Worm (Caenorhabditis elegans): Measurements from ENCODE around the gene srbc-41.

The srbc-41 gene

ce11 chrV:1611570-1611969 lies 3.1 kb downstream of the srbc-41 start:
- TF ChIP-seq npax-4 (tag; optimal IDR thresholded peaks at IDR 0.05): no peak
- no peak for TF ChIP-seq pha-2 (tag; optimal IDR thresholded peaks at IDR 0.05)
- no peak for TF ChIP-seq hlh-30 (tag; optimal IDR thresholded peaks at IDR 0.05; ENCODE audit: insufficient read depth)
- TF ChIP-seq hlh-15 (tag; optimal IDR thresholded peaks at IDR 0.05): no peak
- no peak for TF ChIP-seq elt-4 (tag; optimal IDR thresholded peaks at IDR 0.05)
- TF ChIP-seq hlh-8 (tag; optimal IDR thresholded peaks at IDR 0.05): no peak
- no peak for TF ChIP-seq unc-55 (GFP tag; optimal IDR thresholded peaks at IDR 0.05)
- no peak for TF ChIP-seq lin-11 (tag; optimal IDR thresholded peaks at IDR 0.05)
- no peak for TF ChIP-seq pag-3 (tag; optimal IDR thresholded peaks at IDR 0.05; ENCODE audit: borderline replicate concordance)

ce11 chrV:1610097-1610496 lies 4.5 kb downstream of the srbc-41 start, which contains the start of gene nhr-177:
Gene nhr-177 (plus strand): TSS chrV:1610263.
- TF ChIP-seq F13H6.1 (tag; optimal IDR thresholded peaks at IDR 0.05): no peak
- TF ChIP-seq lim-6 (tag; optimal IDR thresholded peaks at IDR 0.05): no peak
- no peak for TF ChIP-seq hlh-6 (tag; optimal IDR thresholded peaks at IDR 0.05)
- TF ChIP-seq ceh-22 (tag; optimal IDR thresholded peaks at IDR 0.05): no peak

ce11 chrV:1607790-1608189 lies 6.8 kb downstream of the srbc-41 start, which contains the start of gene nhr-178:
Gene nhr-178 (minus strand): TSS chrV:1607953.
- no peak for TF ChIP-seq tbx-7 (tag; optimal IDR thresholded peaks at IDR 0.05)
- TF ChIP-seq C08G9.2 (tag; optimal IDR thresholded peaks at IDR 0.05): no peak
- TF ChIP-seq odd-2 (tag; optimal IDR thresholded peaks at IDR 0.05): no peak
- no peak for TF ChIP-seq fkh-6 (tag; optimal IDR thresholded peaks at IDR 0.05)
- no peak for TF ChIP-seq ceh-14 (tag; optimal IDR thresholded peaks at IDR 0.05)
- no peak for TF ChIP-seq eyg-1 (tag; optimal IDR thresholded peaks at IDR 0.05)
- TF ChIP-seq pha-2 (tag; optimal IDR thresholded peaks at IDR 0.05): no peak
- TF ChIP-seq ceh-2 (tag; optimal IDR thresholded peaks at IDR 0.05): no peak
- TF ChIP-seq tbx-2 (tag; optimal IDR thresholded peaks at IDR 0.05): no peak
- TF ChIP-seq unc-86 (tag; optimal IDR thresholded peaks at IDR 0.05): no peak
- TF ChIP-seq T23F11.4 (GFP tag; optimal IDR thresholded peaks at IDR 0.05): no peak
- no peak for TF ChIP-seq ceh-34 (tag; optimal IDR thresholded peaks at IDR 0.05)

ce11 chrV:1600561-1601088 lies 14.0 kb downstream of the srbc-41 start, which contains the start of gene F16B4.2:
Gene F16B4.2 (plus strand): TSS chrV:1601038.
- no peak for TF ChIP-seq pqm-1 (tag; optimal IDR thresholded peaks at IDR 0.05)
- TF ChIP-seq ceh-9 (tag; optimal IDR thresholded peaks at IDR 0.05): no peak
- TF ChIP-seq F13H6.1 (tag; optimal IDR thresholded peaks at IDR 0.05): no peak
- TF ChIP-seq ceh-31 (tag; optimal IDR thresholded peaks at IDR 0.05): no peak
- no peak for TF ChIP-seq ahr-1 (tag; optimal IDR thresholded peaks at IDR 0.05)
- no peak for TF ChIP-seq tbx-7 (tag; optimal IDR thresholded peaks at IDR 0.05)
- TF ChIP-seq eyg-1 (tag; optimal IDR thresholded peaks at IDR 0.05): no peak
- TF ChIP-seq sox-2 (GFP tag; IDR thresholded peaks at IDR 0.05): no peak
- no peak for TF ChIP-seq dve-1 (tag; optimal IDR thresholded peaks at IDR 0.05)
- TF ChIP-seq ztf-16 (tag; optimal IDR thresholded peaks at IDR 0.05): no peak
- TF ChIP-seq lin-11 (tag; optimal IDR thresholded peaks at IDR 0.05): no peak
- no peak for TF ChIP-seq mec-3 (tag; optimal IDR thresholded peaks at IDR 0.05; ENCODE audit: borderline replicate concordance)
- no peak for TF ChIP-seq K02D7.2 (tag; optimal IDR thresholded peaks at IDR 0.05)
- no peak for TF ChIP-seq elt-4 (tag; optimal IDR thresholded peaks at IDR 0.05)
- no peak for TF ChIP-seq hlh-8 (tag; optimal IDR thresholded peaks at IDR 0.05)
- TF ChIP-seq unc-3 (GFP tag; conservative IDR thresholded peaks at IDR 0.05): no peak
- no peak for TF ChIP-seq unc-3 (tag; optimal IDR thresholded peaks at IDR 0.05)

ce11 chrV:1594554-1595092 lies 20.0 kb downstream of the srbc-41 start:
- TF ChIP-seq elt-4 (tag; optimal IDR thresholded peaks at IDR 0.05) (no peak), syd-9 (tag; optimal IDR thresholded peaks at IDR 0.05) (no peak)
